Worm (Caenorhabditis elegans) whole organism, mixed stage, embryonic: ENCODE results near the gene nspa-9.

Experiments
- M03D4.4 ChIP-seq: sonication (generic microtip); optimal IDR thresholded peaks from 2 replicates; lab custom pipeline; 2017; ENCODE audit warnings: mild to moderate bottlenecking, missing genetic modification characterization, missing compliant biosample characterization
- bed-3 ChIP-seq: fragments of 200-800 bp; sonication (Bioruptor generic); optimal IDR thresholded peaks from 3 replicates; lab custom pipeline; 2018; ENCODE audit warnings: mild to moderate bottlenecking, missing genetic modification characterization, moderate library complexity, missing compliant biosample characterization
- blmp-1 ChIP-seq: fragments of 150-350 bp; optimal IDR thresholded peaks from 2 replicates; lab custom pipeline; 2014; ENCODE audit warnings: missing biosample characterization, missing genetic modification characterization
- ceh-39 ChIP-seq: fragments of 150-350 bp; optimal IDR thresholded peaks from 2 replicates; lab custom pipeline; 2014; ENCODE audit warnings: missing biosample characterization, missing genetic modification characterization
- ceh-43 ChIP-seq: fragments of 200-800 bp; sonication (Bioruptor generic); optimal IDR thresholded peaks from 2 replicates; lab custom pipeline; 2018; ENCODE audit warnings: mild to moderate bottlenecking, missing genetic modification characterization, moderate library complexity, missing compliant biosample characterization
- ceh-83 ChIP-seq: fragments of 200-800 bp; sonication (Bioruptor generic); optimal IDR thresholded peaks from 2 replicates; lab custom pipeline; 2018; ENCODE audit warnings: mild to moderate bottlenecking, missing genetic modification characterization, missing compliant biosample characterization
- ces-1 ChIP-seq: fragments of 150-350 bp; optimal IDR thresholded peaks from 2 replicates; lab custom pipeline; 2014; ENCODE audit warnings: missing biosample characterization, missing genetic modification reagents, missing genetic modification characterization
- cnd-1 ChIP-seq: fragments of 200-800 bp; sonication (Bioruptor generic); optimal IDR thresholded peaks from 2 replicates; lab custom pipeline; 2018; ENCODE audit warnings: mild to moderate bottlenecking, missing genetic modification characterization, missing compliant biosample characterization
- drap-1 ChIP-seq: fragments of 200-800 bp; sonication (Bioruptor generic); optimal IDR thresholded peaks from 3 replicates; lab custom pipeline; 2018; ENCODE audit warnings: mild to moderate bottlenecking, missing genetic modification characterization, missing compliant biosample characterization
- elt-1 ChIP-seq: sonication (generic microtip); optimal IDR thresholded peaks from 2 replicates; lab custom pipeline; 2017; ENCODE audit warnings: missing genetic modification characterization, mild to moderate bottlenecking, missing compliant biosample characterization, antibody characterized with exemption, moderate library complexity, borderline replicate concordance; ENCODE audit not compliant: insufficient read depth
- elt-3 ChIP-seq: fragments of 150-350 bp; optimal IDR thresholded peaks from 2 replicates; lab custom pipeline; 2014; ENCODE audit warnings: missing biosample characterization, missing genetic modification characterization
- flh-1 ChIP-seq: fragments of 200-800 bp; sonication (Bioruptor generic); optimal IDR thresholded peaks from 2 replicates; lab custom pipeline; 2018; ENCODE audit warnings: mild to moderate bottlenecking, missing genetic modification characterization, moderate library complexity, missing compliant biosample characterization
- ham-2 ChIP-seq: fragments of 200-800 bp; sonication (Bioruptor generic); optimal IDR thresholded peaks from 2 replicates; lab custom pipeline; 2018; ENCODE audit warnings: mild to moderate bottlenecking, missing genetic modification characterization, missing compliant biosample characterization
- hlh-1 ChIP-seq: fragments of 150-350 bp; optimal IDR thresholded peaks from 2 replicates; lab custom pipeline; 2014; ENCODE audit warnings: missing biosample characterization, missing genetic modification reagents, missing genetic modification characterization
- lin-13 ChIP-seq: fragments of 150-350 bp; optimal IDR thresholded peaks from 2 replicates; lab custom pipeline; 2014; ENCODE audit warnings: missing biosample characterization, missing genetic modification characterization
- lin-32 ChIP-seq: fragments of 200-800 bp; sonication (Bioruptor generic); optimal IDR thresholded peaks from 2 replicates; lab custom pipeline; 2018; ENCODE audit warnings: mild to moderate bottlenecking, missing genetic modification characterization, missing compliant biosample characterization
- lsy-2 ChIP-seq: fragments of 150-350 bp; optimal IDR thresholded peaks from 2 replicates; lab custom pipeline; 2014; ENCODE audit warnings: missing biosample characterization, missing genetic modification characterization
- mab-5 ChIP-seq: fragments of 150-350 bp; optimal IDR thresholded peaks from 2 replicates; lab custom pipeline; 2014; ENCODE audit warnings: missing biosample characterization, missing genetic modification characterization
- mep-1 ChIP-seq: fragments of 150-350 bp; optimal IDR thresholded peaks from 2 replicates; lab custom pipeline; 2017; ENCODE audit warnings: missing biosample characterization, missing genetic modification reagents, missing genetic modification characterization, inconsistent platforms
- mls-2 ChIP-seq: sonication (generic microtip); optimal IDR thresholded peaks from 2 replicates; lab custom pipeline; 2016; ENCODE audit warnings: mild to moderate bottlenecking, missing genetic modification characterization, moderate library complexity, missing compliant biosample characterization
- nhr-12 ChIP-seq: fragments of 150-350 bp; optimal IDR thresholded peaks from 2 replicates; lab custom pipeline; 2014; ENCODE audit warnings: missing biosample characterization, missing genetic modification characterization
- nhr-2 ChIP-seq: fragments of 150-350 bp; optimal IDR thresholded peaks from 2 replicates; lab custom pipeline; 2014; ENCODE audit warnings: missing biosample characterization, missing genetic modification characterization
- nhr-237 ChIP-seq: fragments of 150-350 bp; optimal IDR thresholded peaks from 2 replicates; lab custom pipeline; 2014; ENCODE audit warnings: missing biosample characterization, missing genetic modification characterization
- nhr-28 ChIP-seq: fragments of 150-350 bp; optimal IDR thresholded peaks from 2 replicates; lab custom pipeline; 2014; ENCODE audit warnings: missing biosample characterization, missing genetic modification characterization
- nhr-76 ChIP-seq: sonication (generic microtip); optimal IDR thresholded peaks from 2 replicates; lab custom pipeline; 2017; ENCODE audit warnings: missing biosample characterization, missing genetic modification characterization
- pha-4 ChIP-seq: fragments of 150-350 bp; optimal IDR thresholded peaks from 2 replicates; lab custom pipeline; 2018; ENCODE audit warnings: missing biosample characterization, missing genetic modification reagents, missing genetic modification characterization
- sem-2 ChIP-seq: fragments of 200-800 bp; sonication (Bioruptor generic); optimal IDR thresholded peaks from 2 replicates; lab custom pipeline; 2018; ENCODE audit warnings: mild to moderate bottlenecking, missing genetic modification characterization, missing compliant biosample characterization
- snpc-4 ChIP-seq: fragments of 150-350 bp; optimal IDR thresholded peaks from 2 replicates; lab custom pipeline; 2014; ENCODE audit warnings: missing biosample characterization, missing genetic modification characterization
- sptf-1 ChIP-seq: sonication (generic microtip); optimal IDR thresholded peaks from 2 replicates; lab custom pipeline; 2017; ENCODE audit warnings: mild to moderate bottlenecking, missing genetic modification characterization, moderate library complexity, missing compliant biosample characterization
- tbx-8 ChIP-seq: fragments of 200-800 bp; sonication (Bioruptor generic); optimal IDR thresholded peaks from 2 replicates; lab custom pipeline; 2018; ENCODE audit warnings: mild to moderate bottlenecking, missing genetic modification characterization, moderate library complexity, missing compliant biosample characterization
- unc-120 ChIP-seq: sonication (generic microtip); optimal IDR thresholded peaks from 2 replicates; lab custom pipeline; 2017; ENCODE audit warnings: missing genetic modification characterization, missing compliant biosample characterization; ENCODE audit not compliant: poor library complexity, severe bottlenecking
- unc-39 ChIP-seq: fragments of 150-350 bp; optimal IDR thresholded peaks from 2 replicates; lab custom pipeline; 2014; ENCODE audit warnings: missing biosample characterization, missing genetic modification characterization
- unc-62 ChIP-seq: fragments of 150-350 bp; optimal IDR thresholded peaks from 2 replicates; lab custom pipeline; 2014; ENCODE audit warnings: missing biosample characterization, missing genetic modification reagents, missing genetic modification characterization
- zip-8 ChIP-seq: fragments of 150-350 bp; optimal IDR thresholded peaks from 2 replicates; lab custom pipeline; 2014; ENCODE audit warnings: missing biosample characterization, missing genetic modification characterization
- ztf-11 ChIP-seq: fragments of 150-350 bp; optimal IDR thresholded peaks from 2 replicates; lab custom pipeline; 2014; ENCODE audit warnings: missing biosample characterization, missing genetic modification characterization

nspa-9 gene

ce11 chrX:11745821-11746485 is 7.1 kb downstream of the nspa-9 start, which contains the start of gene C40H5.2:
Gene C40H5.2 (plus strand): TSS chrX:11746076.
- TF ChIP-seq elt-3 (tag; lab: Kevin White, UChicago) (no peak), ces-1 (GFP tag; lab: Kevin White, UChicago) (peak; percentile 15)

ce11 chrX:11752289-11752688 is 13.4 kb downstream of the nspa-9 start:
- TF ChIP-seq flh-1 (GFP tag; lab: Kevin White, UChicago): no peak
- TF ChIP-seq drap-1 (GFP tag; lab: Kevin White, UChicago): no peak
- no peak for TF ChIP-seq mab-5 (tag; lab: Kevin White, UChicago)
- no peak for TF ChIP-seq ceh-43 (GFP tag; lab: Kevin White, UChicago)
- no peak for TF ChIP-seq nhr-237 (tag; lab: Kevin White, UChicago)
- TF ChIP-seq blmp-1: no peak
- TF ChIP-seq lsy-2 (tag; lab: Kevin White, UChicago): no peak
- TF ChIP-seq ceh-39 (tag; lab: Kevin White, UChicago): no peak
- no peak for TF ChIP-seq unc-39 (tag; lab: Kevin White, UChicago)
- TF ChIP-seq nhr-2 (tag; lab: Kevin White, UChicago): no peak
- TF ChIP-seq unc-62 (GFP tag; lab: Kevin White, UChicago): no peak
- no peak for TF ChIP-seq lin-32 (GFP tag; lab: Kevin White, UChicago)
- no peak for TF ChIP-seq zip-8 (tag; lab: Kevin White, UChicago)
- no peak for TF ChIP-seq unc-120 (tag; lab: Kevin White, UChicago)
- no peak for TF ChIP-seq tbx-8 (GFP tag; lab: Kevin White, UChicago)

DNA sequence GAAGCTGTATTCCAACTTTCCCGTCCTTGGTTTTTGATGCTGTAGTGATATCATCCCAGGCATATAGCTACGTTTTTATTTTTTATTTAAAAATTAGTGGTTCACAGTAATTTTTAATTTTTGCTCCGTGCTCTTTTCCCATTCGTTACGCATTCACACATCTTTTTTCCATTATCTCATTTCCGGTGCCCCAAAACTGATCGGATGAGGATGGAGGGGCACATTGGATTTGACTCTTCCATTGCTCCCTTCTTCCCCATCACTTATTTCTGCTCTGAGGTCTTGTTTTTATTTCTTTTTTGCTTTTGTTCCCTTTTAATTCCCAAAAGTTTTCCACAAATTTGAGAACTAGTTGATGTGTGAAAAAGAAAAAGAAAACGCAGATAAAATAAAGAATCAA is 14.3 kb downstream of the nspa-9 start:
- TF ChIP-seq ham-2 (no peak), lin-32 (GFP tag; lab: Kevin White, UChicago) (no peak), elt-1 (no peak), pha-4 (tag; lab: Kevin White, UChicago) (no peak), nhr-28 (tag; lab: Kevin White, UChicago) (no peak), cnd-1 (tag; lab: Kevin White, UChicago) (no peak), bed-3 (GFP tag; lab: Kevin White, UChicago) (no peak), sem-2 (GFP tag; lab: Kevin White, UChicago) (no peak), mab-5 (tag; lab: Kevin White, UChicago) (no peak), ceh-43 (GFP tag; lab: Kevin White, UChicago) (no peak), lin-13 (no peak), snpc-4 (tag; lab: Kevin White, UChicago) (no peak), unc-120 (tag; lab: Kevin White, UChicago) (no peak), blmp-1 (no peak), M03D4.4 (tag; lab: Kevin White, UChicago) (no peak), ceh-39 (tag; lab: Kevin White, UChicago) (no peak), unc-62 (GFP tag; lab: Kevin White, UChicago) (no peak), unc-39 (tag; lab: Kevin White, UChicago) (no peak)
- TF ChIP-seq, all 35 proteins: peak for 0

DNA sequence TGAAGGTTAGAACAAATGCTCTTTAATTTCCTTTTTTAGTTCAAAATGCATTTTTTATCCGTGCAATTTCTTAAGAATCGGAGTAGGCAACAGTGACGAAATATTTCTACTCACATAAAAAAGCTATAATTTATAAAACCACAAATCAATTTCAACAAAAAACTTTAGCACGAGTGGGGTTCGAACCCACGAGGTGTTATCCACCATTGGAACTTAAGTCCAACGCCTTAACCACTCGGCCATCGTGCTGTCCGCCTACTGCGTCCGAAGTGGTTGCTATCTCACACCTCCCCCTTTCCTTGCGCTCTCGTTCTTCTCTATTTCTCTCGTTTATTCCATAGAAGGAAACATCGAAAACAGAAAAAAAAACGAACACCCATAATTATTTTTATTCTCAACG is 18.8 kb downstream of the nspa-9 start:
- TF ChIP-seq ztf-11 (tag; lab: Kevin White, UChicago): peak; percentile 44
- peak; percentile 63 for TF ChIP-seq ceh-43 (GFP tag; lab: Kevin White, UChicago)
- peak; percentile 61 for TF ChIP-seq ces-1 (GFP tag; lab: Kevin White, UChicago)
- peak; percentile 86 for TF ChIP-seq cnd-1 (tag; lab: Kevin White, UChicago)
- TF ChIP-seq nhr-28 (tag; lab: Kevin White, UChicago): peak; percentile 29
- peak; percentile 79 for TF ChIP-seq sem-2 (GFP tag; lab: Kevin White, UChicago)
- TF ChIP-seq pha-4 (tag; lab: Kevin White, UChicago): peak; percentile 41
- TF ChIP-seq lsy-2 (tag; lab: Kevin White, UChicago): no peak
- no peak for TF ChIP-seq mab-5 (tag; lab: Kevin White, UChicago)
- peak; percentile 87 for TF ChIP-seq M03D4.4 (tag; lab: Kevin White, UChicago)
- TF ChIP-seq nhr-76: no peak
- peak; percentile 72 for TF ChIP-seq tbx-8 (GFP tag; lab: Kevin White, UChicago)
- TF ChIP-seq flh-1 (GFP tag; lab: Kevin White, UChicago): peak; percentile 58
- TF ChIP-seq zip-8 (tag; lab: Kevin White, UChicago): no peak
- peak; percentile 85 for TF ChIP-seq drap-1 (GFP tag; lab: Kevin White, UChicago)
- TF ChIP-seq unc-62 (GFP tag; lab: Kevin White, UChicago): peak; percentile 30
- no peak for TF ChIP-seq nhr-12 (tag; lab: Kevin White, UChicago)
- no peak for TF ChIP-seq elt-1
- no peak for TF ChIP-seq elt-3 (tag; lab: Kevin White, UChicago)
- TF ChIP-seq nhr-2 (tag; lab: Kevin White, UChicago): no peak
- peak; percentile 64 for TF ChIP-seq mep-1 (tag; lab: Kevin White, UChicago)
- TF ChIP-seq snpc-4 (tag; lab: Kevin White, UChicago): no peak
- TF ChIP-seq hlh-1 (tag; lab: Kevin White, UChicago): peak; percentile 6
- peak; percentile 65 for TF ChIP-seq lin-32 (GFP tag; lab: Kevin White, UChicago)
- TF ChIP-seq ham-2: peak; percentile 60
- TF ChIP-seq blmp-1: no peak
- TF ChIP-seq ceh-39 (tag; lab: Kevin White, UChicago): no peak
- TF ChIP-seq mls-2 (tag; lab: Kevin White, UChicago): peak; percentile 94
- peak; percentile 62 for TF ChIP-seq bed-3 (GFP tag; lab: Kevin White, UChicago)
- peak; percentile 24 for TF ChIP-seq lin-13
- TF ChIP-seq unc-39 (tag; lab: Kevin White, UChicago): peak; percentile 28
- TF ChIP-seq nhr-237 (tag; lab: Kevin White, UChicago): peak; percentile 7
- TF ChIP-seq ceh-83 (GFP tag; lab: Kevin White, UChicago): peak; percentile 90
- TF ChIP-seq sptf-1: peak; percentile 92
- TF ChIP-seq unc-120 (tag; lab: Kevin White, UChicago): peak; percentile 82
